Fruit fly (Drosophila melanogaster): ENCODE data around the gene Elo68beta.

The Elo68beta gene

dm6 chr3L:11112427-11112826 lies 10.9 kb upstream of the Elo68beta start (continued):
- no peak for TF ChIP-seq lilli (GFP tag; optimal IDR thresholded peaks at IDR 0.05)
- peak; percentile 38; the same call in 1 of the 2 replicates for TF ChIP-seq crol (GFP tag; IDR thresholded peaks at IDR 0.05)
- no peak for TF ChIP-seq lov (optimal IDR thresholded peaks at IDR 0.05)
- 0 out of 3 replicates have a peak, but pooled peaks have one; percentile 27 for TF ChIP-seq lov (GFP tag; IDR thresholded peaks at IDR 0.05)
- TF ChIP-seq ftz-f1 (GFP tag; optimal IDR thresholded peaks at IDR 0.05), result peak; percentile 57
- 0 out of 3 replicates have a peak, but pooled peaks have one; percentile 24 for TF ChIP-seq CG2199 (GFP tag; IDR thresholded peaks at IDR 0.05)
- no peak for TF ChIP-seq Hr39 (optimal IDR thresholded peaks at IDR 0.05)
- TF ChIP-seq CG10321 (GFP tag; IDR thresholded peaks at IDR 0.05), result 0 out of 2 replicates have a peak, but pooled peaks have one; percentile 43
- TF ChIP-seq dysf (GFP tag; IDR thresholded peaks at IDR 0.05), result 0 out of 3 replicates have a peak, but pooled peaks have one; percentile 28
- 0 out of 2 replicates have a peak, but pooled peaks have one; percentile 16 for TF ChIP-seq CG11696 (GFP tag; IDR thresholded peaks at IDR 0.05)
- 0 out of 2 replicates have a peak, but pooled peaks have one; percentile 18 for TF ChIP-seq Bgb (GFP tag; IDR thresholded peaks at IDR 0.05; ENCODE audit: partially characterized antibody)
- no peak for TF ChIP-seq CG14667 (GFP tag; IDR thresholded peaks at IDR 0.05)
- TF ChIP-seq CG8478 (optimal IDR thresholded peaks at IDR 0.05), result peak; percentile 55
- TF ChIP-seq CG34422 (GFP tag; IDR thresholded peaks at IDR 0.05), result no peak
- peak; percentile 8 for TF ChIP-seq Deaf1 (tag; optimal IDR thresholded peaks at IDR 0.05)
- TF ChIP-seq Opbp (GFP tag; IDR thresholded peaks at IDR 0.05; ENCODE audit: partially characterized antibody), result 0 out of 3 replicates have a peak, but pooled peaks have one; percentile 15

- no peak for TF ChIP-seq CG30403 (GFP tag; optimal IDR thresholded peaks at IDR 0.05)
- no peak for TF ChIP-seq CG34376 (GFP tag; optimal IDR thresholded peaks at IDR 0.05)
- peak; percentile 10 for TF ChIP-seq CG10267 (tag; optimal IDR thresholded peaks at IDR 0.05)
- TF ChIP-seq NC2β (GFP tag; optimal IDR thresholded peaks at IDR 0.05), result no peak
- TF ChIP-seq CG17359 (tag; optimal IDR thresholded peaks at IDR 0.05), result no peak
- no peak for TF ChIP-seq org-1 (GFP tag; optimal IDR thresholded peaks at IDR 0.05)
- TF ChIP-seq CG4282 (GFP tag; optimal IDR thresholded peaks at IDR 0.05), result no peak
- no peak for TF ChIP-seq rib (GFP tag; IDR thresholded peaks at IDR 0.05)
- TF ChIP-seq Dp (GFP tag; optimal IDR thresholded peaks at IDR 0.05), result peak; percentile 80
- no peak for TF ChIP-seq CG43689 (GFP tag; IDR thresholded peaks at IDR 0.05)
- TF ChIP-seq HLHmδ (GFP tag; optimal IDR thresholded peaks at IDR 0.05), result no peak
- TF ChIP-seq gt (GFP tag; IDR thresholded peaks at IDR 0.05), result no peak
- peak; percentile 60 for TF ChIP-seq CG14710 (tag; optimal IDR thresholded peaks at IDR 0.05)
- TF ChIP-seq CG7556 (GFP tag; optimal IDR thresholded peaks at IDR 0.05), result no peak
- TF ChIP-seq CG17186 (GFP tag; optimal IDR thresholded peaks at IDR 0.05), result peak; percentile 18
- no peak for TF ChIP-seq CG15011 (GFP tag; optimal IDR thresholded peaks at IDR 0.05)
- peak; percentile 21 for TF ChIP-seq Sin3A (optimal IDR thresholded peaks at IDR 0.05)
- peak; percentile 79 for TF ChIP-seq CG15514 (GFP tag; optimal IDR thresholded peaks at IDR 0.05)
- no peak for TF ChIP-seq zen (tag; optimal IDR thresholded peaks at IDR 0.05)
- TF ChIP-seq CG10274 (GFP tag; optimal IDR thresholded peaks at IDR 0.05), result no peak
- no peak for TF ChIP-seq grn (GFP tag; optimal IDR thresholded peaks at IDR 0.05)
- TF ChIP-seq zfh2 (GFP tag; optimal IDR thresholded peaks at IDR 0.05), result no peak
- no peak for TF ChIP-seq CG2199 (GFP tag; IDR thresholded peaks at IDR 0.05)
- no peak for TF ChIP-seq unpg (GFP tag; optimal IDR thresholded peaks at IDR 0.05)
- peak; percentile 88 for TF ChIP-seq E2f2 (GFP tag; IDR thresholded peaks at IDR 0.05)
- TF ChIP-seq MESR4 (GFP tag; optimal IDR thresholded peaks at IDR 0.05), result peak; percentile 55
- TF ChIP-seq CG30020 (tag; optimal IDR thresholded peaks at IDR 0.05), result no peak
- no peak for TF ChIP-seq CG2129 (GFP tag; IDR thresholded peaks at IDR 0.05; ENCODE audit: partially characterized antibody)
- peak; percentile 41; the same call in 1 of the 2 replicates for TF ChIP-seq MBD-R2 (GFP tag; IDR thresholded peaks at IDR 0.05)
- TF ChIP-seq YL-1 (GFP tag; optimal IDR thresholded peaks at IDR 0.05), result peak; percentile 26
- no peak for TF ChIP-seq CG15696 (tag; optimal IDR thresholded peaks at IDR 0.05)
- peak; percentile 26 for TF ChIP-seq stwl (tag; optimal IDR thresholded peaks at IDR 0.05)
- peak; percentile 47 for TF ChIP-seq CG9797 (GFP tag; optimal IDR thresholded peaks at IDR 0.05)
- no peak for TF ChIP-seq Opbp (GFP tag; IDR thresholded peaks at IDR 0.05; ENCODE audit: partially characterized antibody)
- no peak for TF ChIP-seq CG4730 (GFP tag; IDR thresholded peaks at IDR 0.05)
- TF ChIP-seq gfzf (GFP tag; optimal IDR thresholded peaks at IDR 0.05), result peak; percentile 77
- TF ChIP-seq phol (tag; optimal IDR thresholded peaks at IDR 0.05), result peak; percentile 54
Observed at dm6 chr3L:11109454-11109853, 8.0 kb upstream of the Elo68beta start, which contains the start of the genes CG34012 and emei. TSS of gene CG34012 (minus strand) at chr3L:11109505. TSS of gene emei (plus strand) at chr3L:11109690.
